Fruit fly (Drosophila melanogaster): Measurements from ENCODE around the gene mtd.
A peak's percentile ranks its signal among the peaks of the same experiment; 100 is the strongest.

Gene mtd

DNA sequence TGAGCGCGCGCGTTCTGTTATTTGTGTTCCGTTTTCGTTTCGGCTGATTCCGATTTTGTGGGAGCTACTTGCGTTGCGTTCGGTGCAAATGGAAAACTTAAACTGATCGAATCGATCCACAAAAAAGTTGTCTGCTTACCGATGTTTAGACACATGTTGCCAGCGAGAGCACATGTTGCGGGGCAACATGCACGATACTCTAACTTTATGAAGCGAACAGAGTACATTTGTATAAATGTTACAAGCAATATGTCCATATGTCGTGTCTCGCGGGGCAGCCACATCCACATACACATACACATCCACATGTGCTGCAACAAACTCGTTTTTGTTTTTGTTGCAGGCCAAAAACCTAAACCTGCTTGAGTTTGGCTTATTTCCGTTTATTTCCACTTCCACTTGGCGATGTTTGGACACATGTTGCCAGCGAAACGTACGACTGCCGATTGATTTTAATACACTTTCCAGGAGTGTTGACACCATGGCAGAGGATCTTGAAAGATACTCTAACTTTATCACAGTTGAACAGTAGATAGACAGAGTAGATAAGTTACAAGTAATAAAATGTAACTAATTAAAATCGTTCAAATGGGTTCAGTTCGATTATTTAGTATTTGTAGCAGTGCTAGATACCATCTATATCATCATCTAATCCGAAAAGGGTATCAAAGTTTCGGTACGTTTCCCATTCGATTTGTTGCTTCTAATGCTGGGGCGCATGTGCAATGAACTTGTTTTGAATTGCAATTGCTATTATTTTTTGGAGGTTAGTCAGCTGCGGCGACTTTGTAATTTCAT lies 26.3 kb downstream of the mtd start (continued):
- no peak for TF ChIP-seq fd96Cb (tag; optimal IDR thresholded peaks at IDR 0.05)
- no peak for TF ChIP-seq CG16779 (GFP tag; IDR thresholded peaks at IDR 0.05)
- TF ChIP-seq HLH4C (GFP tag; IDR thresholded peaks at IDR 0.05; ENCODE audit: partially characterized antibody), result 0 out of 3 replicates have a peak, but pooled peaks have one; percentile 15
- TF ChIP-seq Xbp1 (GFP tag; optimal IDR thresholded peaks at IDR 0.05), result no peak
- no peak for TF ChIP-seq CG17328 (GFP tag; IDR thresholded peaks at IDR 0.05)
- no peak for TF ChIP-seq dimm (GFP tag; IDR thresholded peaks at IDR 0.05)
- TF ChIP-seq CG17912 (GFP tag; optimal IDR thresholded peaks at IDR 0.05), result no peak
- peak; percentile 24 for TF ChIP-seq CG17568 (GFP tag; optimal IDR thresholded peaks at IDR 0.05)
- TF ChIP-seq jigr1 (GFP tag; IDR thresholded peaks at IDR 0.05), result no peak
- TF ChIP-seq CG2202 (tag; optimal IDR thresholded peaks at IDR 0.05), result no peak
- no peak for TF ChIP-seq CG11398 (GFP tag; optimal IDR thresholded peaks at IDR 0.05)
- no peak for TF ChIP-seq sim (GFP tag; IDR thresholded peaks at IDR 0.05)
- no peak for TF ChIP-seq B-H2 (GFP tag; optimal IDR thresholded peaks at IDR 0.05)
- TF ChIP-seq CG4820 (GFP tag; optimal IDR thresholded peaks at IDR 0.05), result no peak
- TF ChIP-seq rib (GFP tag; IDR thresholded peaks at IDR 0.05), result no peak
- TF ChIP-seq Myb (GFP tag; optimal IDR thresholded peaks at IDR 0.05), result no peak
- no peak for TF ChIP-seq CG10209 (GFP tag; optimal IDR thresholded peaks at IDR 0.05)
- no peak for TF ChIP-seq CkIIα-i1 (GFP tag; IDR thresholded peaks at IDR 0.05)
- TF ChIP-seq mam (GFP tag; optimal IDR thresholded peaks at IDR 0.05), result no peak
- TF ChIP-seq CG3847 (GFP tag; IDR thresholded peaks at IDR 0.05), result no peak
- TF ChIP-seq CG3995 (GFP tag; optimal IDR thresholded peaks at IDR 0.05), result no peak
- no peak for TF ChIP-seq stwl (tag; optimal IDR thresholded peaks at IDR 0.05)
- no peak for TF ChIP-seq CG6765 (GFP tag; optimal IDR thresholded peaks at IDR 0.05)
- TF ChIP-seq Drgx (GFP tag; IDR thresholded peaks at IDR 0.05), result peak; percentile 45; the same call in 1 of the 2 replicates
- TF ChIP-seq Taf1 (GFP tag; IDR thresholded peaks at IDR 0.05), result no peak
- no peak; the same call in 1 of the 4 replicates for TF ChIP-seq chinmo (GFP tag; IDR thresholded peaks at IDR 0.05; ENCODE audit: partially characterized antibody)
- TF ChIP-seq Eip74EF (GFP tag; optimal IDR thresholded peaks at IDR 0.05), result peak in 1 of 2 experiments; percentile 54
- TF ChIP-seq gro (GFP tag; optimal IDR thresholded peaks at IDR 0.05), result peak; percentile 47
- no peak for TF ChIP-seq Dek (tag; optimal IDR thresholded peaks at IDR 0.05)
- no peak for TF ChIP-seq Dip2 (GFP tag; IDR thresholded peaks at IDR 0.05)
- TF ChIP-seq fd102C (GFP tag; optimal IDR thresholded peaks at IDR 0.05), result no peak
- no peak for TF ChIP-seq CG17802 (tag; optimal IDR thresholded peaks at IDR 0.05)
- no peak for TF ChIP-seq unc-4 (GFP tag; IDR thresholded peaks at IDR 0.05; ENCODE audit: partially characterized antibody)
- TF ChIP-seq CG16815 (GFP tag; optimal IDR thresholded peaks at IDR 0.05), result no peak
- peak; percentile 46 for TF ChIP-seq CG12769 (tag; optimal IDR thresholded peaks at IDR 0.05)
- TF ChIP-seq Hmx (GFP tag; optimal IDR thresholded peaks at IDR 0.05), result no peak
- TF ChIP-seq nmo (GFP tag; optimal IDR thresholded peaks at IDR 0.05), result no peak
- no peak for TF ChIP-seq CG11093 (GFP tag; IDR thresholded peaks at IDR 0.05)
- TF ChIP-seq sens (GFP tag), result peak; percentile 78
- no peak for TF ChIP-seq MBD-R2 (GFP tag; IDR thresholded peaks at IDR 0.05)
- TF ChIP-seq dmrt99B (tag; optimal IDR thresholded peaks at IDR 0.05), result no peak
- no peak for TF ChIP-seq CG5245 (GFP tag; optimal IDR thresholded peaks at IDR 0.05)
- TF ChIP-seq CG10274 (GFP tag; optimal IDR thresholded peaks at IDR 0.05), result no peak
- TF ChIP-seq dan (GFP tag; IDR thresholded peaks at IDR 0.05), result no peak
- TF ChIP-seq kni (GFP tag; optimal IDR thresholded peaks at IDR 0.05), result no peak
- no peak for TF ChIP-seq Doc2 (GFP tag; IDR thresholded peaks at IDR 0.05)
- TF ChIP-seq CG6791 (GFP tag; IDR thresholded peaks at IDR 0.05; ENCODE audit: partially characterized antibody), result no peak
- no peak for TF ChIP-seq gem (tag; optimal IDR thresholded peaks at IDR 0.05)
- no peak for TF ChIP-seq abd-A (tag; optimal IDR thresholded peaks at IDR 0.05)
- TF ChIP-seq tin (GFP tag; optimal IDR thresholded peaks at IDR 0.05), result no peak

Data from whole organism, embryonic.